Fruit fly (Drosophila melanogaster) whole organism: Measurements from ENCODE around the gene CG8924.

Source experiments
- CG8478 ChIP-seq: fragments of >200 bp; optimal IDR thresholded peaks from 2 replicates; lab custom pipeline; 2018; ENCODE audit warnings: inconsistent platforms
- Dll ChIP-seq: fragments of >200 bp; optimal IDR thresholded peaks from 2 replicates; lab custom pipeline; 2017
- EcR ChIP-seq, 2 experiments: fragments of >200 bp; optimal IDR thresholded peaks; 2 replicates each; lab custom pipeline; 2017; ENCODE audit warnings: missing biosample characterization in 2 of 2, missing genetic modification characterization in 2 of 2, missing genetic modification reagents in 2 of 2
- psq ChIP-seq: fragments of >200 bp; optimal IDR thresholded peaks from 2 replicates; lab custom pipeline; 2017

dm6 chrX:15976568-15976967 lies 35.7 kb downstream of the CG8924 start, which contains the start of gene CG42766:
- TF ChIP-seq Dll (lab: Kevin White, UChicago) (no peak), EcR (GFP tag; optimal IDR thresholded peaks at IDR 0.05; lab: Kevin White, UChicago) (no peak), psq (lab: Kevin White, UChicago) (no peak), CG8478 (lab: Kevin White, UChicago) (no peak)
